Fruit fly (Drosophila melanogaster) whole organism, embryonic: Measurements from ENCODE around the gene CG7945.

Experiments used
- Bgb ChIP-seq: fragments of 200-800 bp; sonication (Bioruptor generic); IDR thresholded peaks from 2 replicates; pipeline ENCODE4 v1.3.6; 2022; ENCODE audit warnings: missing biosample characterization, missing genetic modification characterization; ENCODE audit not compliant: partially characterized antibody
- CG12659 ChIP-seq: fragments of 200-800 bp; sonication (Bioruptor generic); optimal IDR thresholded peaks from 3 replicates; lab custom pipeline; 2017; ENCODE audit warnings: mild to moderate bottlenecking, missing biosample characterization, missing genetic modification reagents, missing genetic modification characterization
- CG13287 ChIP-seq: fragments of 200-800 bp; sonication (Bioruptor generic); IDR thresholded peaks from 2 replicates; pipeline ENCODE4 v1.3.6; 2022; ENCODE audit warnings: missing biosample characterization, missing genetic modification characterization; ENCODE audit not compliant: partially characterized antibody
- CG15601 ChIP-seq: fragments of 200-800 bp; sonication (Bioruptor generic); optimal IDR thresholded peaks from 3 replicates; lab custom pipeline; 2019; ENCODE audit warnings: missing biosample characterization, mild to moderate bottlenecking, missing genetic modification characterization, moderate library complexity
- CG1602 ChIP-seq: fragments of 200-800 bp; sonication (Bioruptor generic); optimal IDR thresholded peaks from 3 replicates; lab custom pipeline; 2016; ENCODE audit warnings: missing biosample characterization, missing genetic modification characterization
- CG16779 ChIP-seq: fragments of 200-800 bp; sonication (Bioruptor generic); IDR thresholded peaks from 2 replicates; pipeline ENCODE4 v1.3.6; 2022; ENCODE audit warnings: missing biosample characterization, missing genetic modification characterization
- CG16813 ChIP-seq: fragments of 200-800 bp; sonication (Bioruptor generic); IDR thresholded peaks from 3 replicates; pipeline ENCODE4 v1.3.6; 2022; ENCODE audit warnings: missing biosample characterization, missing genetic modification characterization; ENCODE audit not compliant: partially characterized antibody
- CG16815 ChIP-seq: fragments of 200-800 bp; sonication (Bioruptor generic); optimal IDR thresholded peaks from 3 replicates; lab custom pipeline; 2017; ENCODE audit warnings: missing biosample characterization, mild to moderate bottlenecking, missing genetic modification characterization
- CG17186 ChIP-seq: fragments of 200-800 bp; sonication (Bioruptor generic); optimal IDR thresholded peaks from 3 replicates; lab custom pipeline; 2017; ENCODE audit warnings: missing biosample characterization, missing genetic modification reagents, missing genetic modification characterization
- CG17829 ChIP-seq: fragments of 200-800 bp; optimal IDR thresholded peaks from 2 replicates; lab custom pipeline; 2019; ENCODE audit warnings: missing biosample characterization, mild to moderate bottlenecking, missing genetic modification characterization, moderate library complexity
- CG18011 ChIP-seq: fragments of 200-800 bp; sonication (Bioruptor generic); optimal IDR thresholded peaks from 2 replicates; lab custom pipeline; 2017; ENCODE audit warnings: missing biosample characterization, missing genetic modification characterization, mild to moderate bottlenecking, moderate library complexity, missing genotype
- CG33557 ChIP-seq: fragments of 200-800 bp; sonication (Bioruptor generic); optimal IDR thresholded peaks from 2 replicates; lab custom pipeline; 2019; ENCODE audit warnings: missing biosample characterization, mild to moderate bottlenecking, missing genetic modification characterization, moderate library complexity
- CG4404 ChIP-seq: fragments of 200-800 bp; sonication (Bioruptor generic); IDR thresholded peaks from 2 replicates; pipeline ENCODE4 v1.3.6; 2022; ENCODE audit warnings: missing biosample characterization, missing genetic modification characterization
- CG8290 ChIP-seq, 3 experiments: fragments of 200-800 bp; sonication (Bioruptor generic); optimal IDR thresholded peaks; 2 replicates each; lab custom pipeline; 2016 to 2019; ENCODE audit warnings: missing biosample characterization in 3 of 3, missing genetic modification characterization in 3 of 3, mild to moderate bottlenecking in 2 of 3, moderate library complexity in 1 of 3
- CG8388 ChIP-seq: fragments of 200-800 bp; sonication (Bioruptor generic); optimal IDR thresholded peaks from 2 replicates; lab custom pipeline; 2019; ENCODE audit warnings: missing biosample characterization, mild to moderate bottlenecking, missing genetic modification characterization, moderate library complexity
- CG9797 ChIP-seq: fragments of 200-800 bp; sonication (Bioruptor generic); optimal IDR thresholded peaks from 3 replicates; lab custom pipeline; 2018; ENCODE audit warnings: missing biosample characterization, mild to moderate bottlenecking, missing genetic modification characterization
- CHES-1-like ChIP-seq: fragments of 200-800 bp; sonication (Bioruptor generic); optimal IDR thresholded peaks from 2 replicates; lab custom pipeline; 2016; ENCODE audit warnings: missing biosample characterization, missing genetic modification characterization
- CTCF ChIP-seq: fragments of 200-800 bp; sonication (Bioruptor generic); optimal IDR thresholded peaks from 2 replicates; lab custom pipeline; 2017; ENCODE audit warnings: missing biosample characterization, mild to moderate bottlenecking, missing genetic modification characterization, moderate library complexity
- CoRest ChIP-seq: fragments of 200-800 bp; sonication (Bioruptor generic); optimal IDR thresholded peaks from 3 replicates; lab custom pipeline; 2018; ENCODE audit warnings: missing biosample characterization, mild to moderate bottlenecking, missing genetic modification characterization, moderate library complexity
- D ChIP-seq, 2 experiments: fragments of 200-800 bp in 1 of 2; fragments of >200 bp in 1 of 2; sonication (Bioruptor generic) in 1 of 2; optimal IDR thresholded peaks; 2 replicates in 1 of 2; 3 replicates in 1 of 2; lab custom pipeline; 2017; ENCODE audit warnings: mild to moderate bottlenecking in 1 of 2, missing biosample characterization in 1 of 2, missing genetic modification characterization in 1 of 2, missing genetic modification reagents in 1 of 2
- Ets65A ChIP-seq: fragments of 200-800 bp; sonication (Bioruptor generic); peaks from one replicate; lab custom pipeline; 2016; ENCODE audit warnings: missing biosample characterization, missing genetic modification characterization
- Fer1 ChIP-seq: fragments of 200-800 bp; sonication (Bioruptor generic); optimal IDR thresholded peaks from 2 replicates; lab custom pipeline; 2017; ENCODE audit warnings: missing biosample characterization, mild to moderate bottlenecking, missing genetic modification characterization
- HLH4C ChIP-seq: fragments of 200-800 bp; sonication (Bioruptor generic); IDR thresholded peaks from 3 replicates; pipeline ENCODE4 v1.3.6; 2022; ENCODE audit warnings: missing biosample characterization, missing genetic modification characterization; ENCODE audit not compliant: partially characterized antibody
- Lhr ChIP-seq: fragments of 200-800 bp; sonication (Bioruptor generic); optimal IDR thresholded peaks from 3 replicates; lab custom pipeline; 2017; ENCODE audit warnings: mild to moderate bottlenecking, missing biosample characterization, missing genetic modification reagents, missing genetic modification characterization
- NK7.1 ChIP-seq: fragments of 200-800 bp; sonication (Bioruptor generic); optimal IDR thresholded peaks from 3 replicates; lab custom pipeline; 2016; ENCODE audit warnings: missing biosample characterization, missing genetic modification characterization
- Nf-YA ChIP-seq: fragments of 200-800 bp; sonication (Bioruptor generic); IDR thresholded peaks from 2 replicates; pipeline ENCODE4 v1.3.6; 2022; ENCODE audit warnings: missing biosample characterization, missing genetic modification characterization
- Scr ChIP-seq: fragments of 200-800 bp; sonication (Bioruptor generic); IDR thresholded peaks from 2 replicates; pipeline ENCODE4 v1.3.6; 2022; ENCODE audit warnings: missing biosample characterization, missing genetic modification characterization; ENCODE audit not compliant: partially characterized antibody
- Sry-δ ChIP-seq: fragments of 200-800 bp; sonication (Bioruptor generic); optimal IDR thresholded peaks from 2 replicates; lab custom pipeline; 2016; ENCODE audit warnings: missing biosample characterization, missing genetic modification characterization
- Xrp1 ChIP-seq: fragments of 200-800 bp; sonication (Bioruptor generic); IDR thresholded peaks from 2 replicates; pipeline ENCODE4 v1.3.6; 2022; ENCODE audit warnings: missing biosample characterization, missing genetic modification characterization
- bigmax ChIP-seq: fragments of 200-800 bp; sonication (Bioruptor generic); optimal IDR thresholded peaks from 2 replicates; lab custom pipeline; 2018; ENCODE audit warnings: missing biosample characterization, mild to moderate bottlenecking, missing genetic modification characterization
- chif ChIP-seq, 2 experiments: fragments of 200-800 bp; sonication (Bioruptor generic); optimal IDR thresholded peaks; 3 replicates each; lab custom pipeline; 2016; ENCODE audit warnings: missing biosample characterization in 2 of 2, missing genetic modification characterization in 2 of 2
- en ChIP-seq: fragments of 200-800 bp; sonication (Bioruptor generic); optimal IDR thresholded peaks from 2 replicates; lab custom pipeline; 2016; ENCODE audit warnings: missing biosample characterization, missing genetic modification characterization
- grau ChIP-seq: fragments of 200-800 bp; optimal IDR thresholded peaks from 3 replicates; lab custom pipeline; 2019; ENCODE audit warnings: missing biosample characterization, mild to moderate bottlenecking, missing genetic modification characterization, moderate library complexity
- grn ChIP-seq: fragments of 200-800 bp; sonication (Bioruptor generic); optimal IDR thresholded peaks from 3 replicates; lab custom pipeline; 2017; ENCODE audit warnings: missing biosample characterization, missing genetic modification characterization
- hbn ChIP-seq: fragments of 200-800 bp; sonication (Bioruptor generic); IDR thresholded peaks from 2 replicates; pipeline ENCODE4 v1.3.6; 2022; ENCODE audit warnings: missing biosample characterization, missing genetic modification characterization; ENCODE audit not compliant: partially characterized antibody
- her ChIP-seq: fragments of 200-800 bp; sonication (Bioruptor generic); optimal IDR thresholded peaks from 2 replicates; lab custom pipeline; 2016; ENCODE audit warnings: missing biosample characterization, missing genetic modification characterization
- insv ChIP-seq, 2 experiments: fragments of 200-800 bp; sonication (Bioruptor generic); optimal IDR thresholded peaks; 3 replicates each; lab custom pipeline; 2016 to 2018; ENCODE audit warnings: missing biosample characterization in 2 of 2, missing genetic modification characterization in 2 of 2
- jigr1 ChIP-seq: fragments of 200-800 bp; sonication (Bioruptor generic); IDR thresholded peaks from 3 replicates; pipeline ENCODE4 v1.3.6; 2022; ENCODE audit warnings: missing biosample characterization, missing genetic modification characterization
- nau ChIP-seq: fragments of 200-800 bp; sonication (Bioruptor generic); optimal IDR thresholded peaks from 3 replicates; lab custom pipeline; 2017; ENCODE audit warnings: missing biosample characterization, mild to moderate bottlenecking, missing genetic modification characterization, missing genetic modification reagents
- nmo ChIP-seq: fragments of 200-800 bp; sonication (Bioruptor generic); optimal IDR thresholded peaks from 2 replicates; lab custom pipeline; 2018; ENCODE audit warnings: missing biosample characterization, mild to moderate bottlenecking, missing genetic modification characterization, moderate library complexity
- pros ChIP-seq: fragments of 200-800 bp; sonication (Bioruptor generic); optimal IDR thresholded peaks from 3 replicates; lab custom pipeline; 2019; ENCODE audit warnings: missing biosample characterization, mild to moderate bottlenecking, missing genetic modification characterization, moderate library complexity
- row ChIP-seq: fragments of 200-800 bp; sonication (Bioruptor generic); IDR thresholded peaks from 3 replicates; pipeline ENCODE4 v1.3.6; 2022; ENCODE audit warnings: missing biosample characterization, missing genetic modification characterization
- salm ChIP-seq: fragments of 200-800 bp; sonication (Bioruptor generic); optimal IDR thresholded peaks from 2 replicates; lab custom pipeline; 2018; ENCODE audit warnings: missing biosample characterization, mild to moderate bottlenecking, missing genetic modification characterization
- schlank ChIP-seq: fragments of 200-800 bp; sonication (Bioruptor generic); optimal IDR thresholded peaks from 2 replicates; lab custom pipeline; 2018; ENCODE audit warnings: missing biosample characterization, mild to moderate bottlenecking, missing genetic modification characterization
- scrt ChIP-seq: fragments of 200-800 bp; sonication (Bioruptor generic); optimal IDR thresholded peaks from 2 replicates; lab custom pipeline; 2018; ENCODE audit warnings: missing biosample characterization, mild to moderate bottlenecking, missing genetic modification characterization, moderate library complexity
- sens ChIP-seq: fragments of 200-800 bp; sonication (Bioruptor generic); peaks from one replicate; lab custom pipeline; 2016; ENCODE audit warnings: missing biosample characterization, missing genetic modification characterization
- trem ChIP-seq: fragments of 200-800 bp; optimal IDR thresholded peaks from 3 replicates; lab custom pipeline; 2019; ENCODE audit warnings: missing biosample characterization, mild to moderate bottlenecking, missing genetic modification characterization, moderate library complexity
- tx ChIP-seq: fragments of 200-800 bp; sonication (Bioruptor generic); optimal IDR thresholded peaks from 2 replicates; lab custom pipeline; 2016; ENCODE audit warnings: missing biosample characterization, missing genetic modification characterization

The CG7945 gene

dm6 chr3L:15498745-15499144 is 25.2 kb downstream of the CG7945 start, which contains the start of gene CG7275 (continued):
- TF ChIP-seq CG17186 (GFP tag; lab: Kevin White, UChicago) (peak; percentile 59), Scr (GFP tag; lab: Robert Waterston, UW) (0 out of 2 replicates have a peak, but pooled peaks have one; percentile 24), CG8290 (GFP tag; optimal IDR thresholded peaks at IDR 0.05; lab: Kevin White, UChicago) (no peak), CG8290 (tag; optimal IDR thresholded peaks at IDR 0.05; lab: Kevin White, UChicago) (peak in 1 of 2 experiments; percentile 47), scrt (GFP tag; lab: Kevin White, UChicago) (no peak), salm (tag; lab: Kevin White, UChicago) (no peak), CG13287 (GFP tag; lab: Robert Waterston, UW) (peak; percentile 71), trem (tag; lab: Kevin White, UChicago) (peak; percentile 60), Bgb (GFP tag; lab: Robert Waterston, UW) (peak; percentile 74), CoRest (tag; lab: Kevin White, UChicago) (peak; percentile 15), CG18011 (GFP tag; lab: Kevin White, UChicago) (peak; percentile 67), Fer1 (GFP tag; lab: Kevin White, UChicago) (peak; percentile 49), CHES-1-like (GFP tag; lab: Kevin White, UChicago) (peak; percentile 9), bigmax (GFP tag; lab: Kevin White, UChicago) (peak; percentile 28), hbn (peak; percentile 30; the same call in 1 of the 2 replicates), insv (GFP tag; optimal IDR thresholded peaks at IDR 0.05; lab: Kevin White, UChicago) (peak in 1 of 2 experiments; percentile 23), grn (GFP tag; lab: Kevin White, UChicago) (no peak), Sry-δ (GFP tag; lab: Kevin White, UChicago) (peak; percentile 4), Lhr (peak; percentile 42), HLH4C (0 out of 3 replicates have a peak, but pooled peaks have one; percentile 48), CG9797 (peak; percentile 9), CG15601 (peak; percentile 48), nmo (peak; percentile 39), row (peak; percentile 16; the same call in 1 of the 3 replicates), CG17829 (tag; lab: Kevin White, UChicago) (peak; percentile 9), CG16813 (GFP tag; lab: Robert Waterston, UW) (peak; percentile 37; the same call in 2 of the 3 replicates), nau (GFP tag; lab: Kevin White, UChicago) (peak; percentile 7), CG12659 (GFP tag; lab: Kevin White, UChicago) (peak; percentile 48), sens (GFP tag; lab: Kevin White, UChicago) (peak; percentile 43)

dm6 chr3L:15497902-15498301 is 26.0 kb downstream of the CG7945 start, which contains the start of gene CG7276:
TSS of gene CG7276 (plus strand) at chr3L:15498202.
- TF ChIP-seq CG1602 (no peak), chif (GFP tag; optimal IDR thresholded peaks at IDR 0.05; lab: Kevin White, UChicago) (no peak), CG18011 (GFP tag; lab: Kevin White, UChicago) (no peak), CG16815 (GFP tag; lab: Kevin White, UChicago) (no peak), Nf-YA (GFP tag; lab: Robert Waterston, UW) (no peak)

dm6 chr3L:15496274-15496673 is 27.7 kb downstream of the CG7945 start, which contains the start of gene CG13455:
TSS of gene CG13455 (plus strand) at chr3L:15496574.
- no peak for TF ChIP-seq en
- no peak for TF ChIP-seq Xrp1 (GFP tag; lab: Robert Waterston, UW)
- TF ChIP-seq CG4404 (GFP tag; lab: Robert Waterston, UW) = no peak
- TF ChIP-seq grau = no peak
- TF ChIP-seq tx = no peak
- no peak for TF ChIP-seq CG16779 (GFP tag; lab: Robert Waterston, UW)
- no peak for TF ChIP-seq pros (GFP tag; lab: Kevin White, UChicago)
- TF ChIP-seq D (optimal IDR thresholded peaks at IDR 0.05; lab: Kevin White, UChicago) = no peak
- TF ChIP-seq D (GFP tag; optimal IDR thresholded peaks at IDR 0.05; lab: Kevin White, UChicago) = no peak
- TF ChIP-seq CTCF (GFP tag; lab: Kevin White, UChicago) = no peak
- no peak for TF ChIP-seq NK7.1 (GFP tag; lab: Kevin White, UChicago)
- TF ChIP-seq Ets65A (GFP tag; lab: Kevin White, UChicago) = no peak
- no peak for TF ChIP-seq CG33557 (GFP tag; lab: Kevin White, UChicago)
- no peak for TF ChIP-seq CG8290 (GFP tag; optimal IDR thresholded peaks at IDR 0.05; lab: Kevin White, UChicago)
- TF ChIP-seq CG8290 (tag; optimal IDR thresholded peaks at IDR 0.05; lab: Kevin White, UChicago) = no peak
- no peak for TF ChIP-seq CG8388
- TF ChIP-seq jigr1 (GFP tag; lab: Robert Waterston, UW) = no peak
- no peak for TF ChIP-seq her (GFP tag; lab: Kevin White, UChicago)
- no peak for TF ChIP-seq schlank
